Worm (Caenorhabditis elegans): ENCODE measurements around the gene clu-1.

ce11 chrIII:9513569-9513968 is 7.7 kb downstream of the clu-1 start, which contains the start of gene F55H2.8:
- TF ChIP-seq flt-1 (GFP tag; IDR thresholded peaks at IDR 0.05) (no peak), med-1 (GFP tag; optimal IDR thresholded peaks at IDR 0.05; ENCODE audit: insufficient read depth) (no peak), klf-2 (GFP tag; conservative IDR thresholded peaks at IDR 0.05) (no peak)
